Worm (Caenorhabditis elegans) whole organism, L3 larva: ENCODE measurements around the gene pdi-6.

Source experiments
- ama-1 ChIP-seq: fragments of 150-350 bp; optimal IDR thresholded peaks from 2 replicates; lab custom pipeline; 2018
- ceh-16 ChIP-seq: sonication (generic microtip); optimal IDR thresholded peaks from 2 replicates; lab custom pipeline; 2017; ENCODE audit warnings: missing biosample characterization, missing genetic modification characterization
- ceh-28 ChIP-seq: fragments of 150-350 bp; optimal IDR thresholded peaks from 2 replicates; lab custom pipeline; 2014; ENCODE audit warnings: missing biosample characterization, missing genetic modification reagents, missing genetic modification characterization
- egl-5 ChIP-seq: fragments of 150-350 bp; optimal IDR thresholded peaks from 2 replicates; lab custom pipeline; 2017; ENCODE audit warnings: missing biosample characterization, missing genetic modification reagents, missing genetic modification characterization, inconsistent platforms
- fkh-10 ChIP-seq: sonication (generic microtip); optimal IDR thresholded peaks from 2 replicates; lab custom pipeline; 2017; ENCODE audit warnings: missing biosample characterization, missing genetic modification reagents, missing genetic modification characterization
- lin-39 ChIP-seq: fragments of 150-350 bp; optimal IDR thresholded peaks from 2 replicates; lab custom pipeline; 2018; ENCODE audit warnings: missing biosample characterization, missing genetic modification reagents, missing genetic modification characterization
- lsy-12 ChIP-seq: sonication (generic microtip); optimal IDR thresholded peaks from 2 replicates; lab custom pipeline; 2016; ENCODE audit warnings: mild to moderate bottlenecking, missing genetic modification characterization, missing compliant biosample characterization
- nhr-12 ChIP-seq: fragments of 150-350 bp; optimal IDR thresholded peaks from 2 replicates; lab custom pipeline; 2014; ENCODE audit warnings: missing biosample characterization, missing genetic modification characterization
- nhr-67 ChIP-seq: fragments of 150-350 bp; optimal IDR thresholded peaks from 2 replicates; lab custom pipeline; 2014; ENCODE audit warnings: missing biosample characterization, missing genetic modification characterization
- nhr-77 ChIP-seq: fragments of 150-350 bp; optimal IDR thresholded peaks from 2 replicates; lab custom pipeline; 2014; ENCODE audit warnings: missing biosample characterization, missing genetic modification characterization
- skn-1 ChIP-seq: fragments of 150-350 bp; optimal IDR thresholded peaks from 2 replicates; lab custom pipeline; 2014; ENCODE audit warnings: missing biosample characterization, missing genetic modification characterization
- ztf-11 ChIP-seq: fragments of 150-350 bp; optimal IDR thresholded peaks from 2 replicates; lab custom pipeline; 2014; ENCODE audit warnings: missing biosample characterization, missing genetic modification characterization

pdi-6 gene

ce11 chrX:7033716-7034270 is 34.6 kb downstream of the pdi-6 start:
- TF ChIP-seq lsy-12 (tag; lab: Kevin White, UChicago) (no peak), ceh-16 (tag; lab: Kevin White, UChicago) (no peak), lin-39 (tag; lab: Kevin White, UChicago) (peak; percentile 20), egl-5 (tag; lab: Kevin White, UChicago) (peak; percentile 10), fkh-10 (GFP tag; lab: Kevin White, UChicago) (peak; percentile 9)

ce11 chrX:7028836-7029235 is 39.5 kb downstream of the pdi-6 start, which contains the start of gene flp-26:
Gene flp-26 (plus strand): TSS chrX:7029136.
- TF ChIP-seq skn-1 (tag; lab: Kevin White, UChicago) (no peak), nhr-77 (tag; lab: Kevin White, UChicago) (no peak), nhr-67 (tag; lab: Kevin White, UChicago) (no peak), ceh-28 (tag; lab: Kevin White, UChicago) (no peak)
- TF ChIP-seq, all 47 proteins: peak for 0

- no peak for TF ChIP-seq ama-1 (lab: Kevin White, UChicago)
- TF ChIP-seq nhr-12, result no peak
- no peak for TF ChIP-seq ztf-11 (tag; lab: Kevin White, UChicago)
Measured at ce11 chrX:7019733-7020132, 48.6 kb downstream of the pdi-6 start, which contains the start of gene cah-5. Gene cah-5 (plus strand): TSS chrX:7020033.
